Worm (Caenorhabditis elegans) whole organism, midembryonic: ENCODE data around the gene srlf-24.

Experiments used
- T22C8.4 ChIP-seq: fragments of 200-800 bp; sonication (Bioruptor generic); IDR thresholded peaks from 2 replicates; pipeline ENCODE4 v1.3.6; 2022; ENCODE audit warnings: missing genetic modification characterization, missing compliant biosample characterization
- cog-1 ChIP-seq: sonication (generic microtip); optimal IDR thresholded peaks from 2 replicates; lab custom pipeline; 2016; ENCODE audit warnings: missing genetic modification characterization, missing compliant biosample characterization
- flt-1 ChIP-seq: fragments of 200-800 bp; sonication (Bioruptor generic); IDR thresholded peaks from 2 replicates; pipeline ENCODE4 v1.3.6; 2022; ENCODE audit warnings: missing genetic modification characterization, missing compliant biosample characterization
- klf-2 ChIP-seq: fragments of 200-800 bp; sonication (Bioruptor generic); conservative IDR thresholded peaks from 2 replicates; pipeline ENCODE4 v1.3.6; 2022; ENCODE audit warnings: missing genetic modification reagents, missing genetic modification characterization, missing compliant biosample characterization
- med-1 ChIP-seq: sonication (generic microtip); optimal IDR thresholded peaks from 2 replicates; lab custom pipeline; 2017; ENCODE audit warnings: missing genetic modification characterization, mild to moderate bottlenecking, missing compliant biosample characterization, antibody characterized with exemption, missing genetic modification reagents; ENCODE audit not compliant: insufficient read depth
- ref-1 ChIP-seq: fragments of 200-800 bp; sonication (Bioruptor generic); conservative IDR thresholded peaks from 2 replicates; pipeline ENCODE4 v1.3.6; 2022; ENCODE audit warnings: missing genetic modification reagents, missing genetic modification characterization, missing compliant biosample characterization
- tab-1 ChIP-seq: fragments of 200-800 bp; sonication (Bioruptor generic); IDR thresholded peaks from 2 replicates; pipeline ENCODE4 v1.3.6; 2022; ENCODE audit warnings: missing genetic modification characterization, missing compliant biosample characterization
- ztf-23 ChIP-seq: fragments of 200-800 bp; sonication (Bioruptor generic); IDR thresholded peaks from 2 replicates; pipeline ENCODE4 v1.3.6; 2022; ENCODE audit warnings: missing genetic modification reagents, missing genetic modification characterization, missing compliant biosample characterization
- ztf-29 ChIP-seq: fragments of 200-800 bp; sonication (Bioruptor generic); IDR thresholded peaks from 2 replicates; pipeline ENCODE4 v1.3.6; 2022; ENCODE audit warnings: missing genetic modification reagents, missing genetic modification characterization, missing compliant biosample characterization

The srlf-24 gene

DNA sequence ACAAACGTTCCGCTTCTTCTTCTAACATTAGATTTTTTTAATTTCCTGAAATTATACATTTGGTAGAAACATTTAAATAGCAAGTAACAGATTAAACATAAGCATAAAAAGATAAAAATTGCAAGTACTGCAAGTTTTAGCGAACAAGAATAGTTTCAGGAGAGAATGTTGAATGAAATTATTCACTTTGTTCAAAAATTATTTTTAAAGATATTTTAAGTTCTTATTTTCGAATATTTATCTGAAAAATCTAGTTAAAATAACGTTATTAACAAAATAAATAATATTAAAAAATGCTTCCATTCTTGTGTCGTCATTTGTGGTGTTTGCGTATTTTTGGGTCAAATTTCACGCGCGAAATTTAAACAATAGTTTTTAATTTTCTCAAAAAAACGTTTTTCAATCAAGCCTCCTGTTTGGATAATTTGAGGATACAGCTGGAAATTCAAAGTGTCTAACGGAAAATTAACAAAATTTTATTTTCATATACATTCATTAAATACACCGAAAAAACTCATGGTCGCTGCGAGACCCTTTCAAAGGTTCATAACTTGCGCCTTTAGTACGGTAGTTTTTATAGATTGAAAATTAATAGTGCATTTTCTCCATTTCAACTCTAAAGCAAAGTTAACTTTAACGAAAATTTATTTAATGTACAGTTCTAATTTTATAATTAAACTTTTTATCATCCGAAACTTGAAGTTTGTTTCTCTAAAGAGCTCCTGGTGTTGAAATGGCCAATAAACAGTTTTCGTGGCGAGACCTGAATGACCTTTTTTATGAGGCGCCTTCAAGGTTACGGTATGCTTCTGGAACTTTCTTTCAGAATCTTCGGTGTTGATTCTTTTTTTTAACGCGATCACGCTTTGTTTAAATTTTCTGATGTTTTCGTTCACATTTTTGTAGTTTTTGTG is 36.9 kb upstream of the srlf-24 start, which contains the start of gene skih-2:
TSS of gene skih-2 (minus strand) at position 51 of the 914 bp plus-strand sequence.
- no peak for TF ChIP-seq klf-2
- TF ChIP-seq ref-1 (GFP tag; lab: Robert Waterston, UW) = no peak
- TF ChIP-seq ztf-29 (GFP tag; lab: Robert Waterston, UW) = no peak
- TF ChIP-seq flt-1 (GFP tag; lab: Robert Waterston, UW) = no peak
- TF ChIP-seq med-1 (GFP tag; lab: Kevin White, UChicago) = no peak
- no peak for TF ChIP-seq ztf-23 (GFP tag; lab: Robert Waterston, UW)
- no peak for TF ChIP-seq T22C8.4 (GFP tag; lab: Robert Waterston, UW)
- no peak for TF ChIP-seq cog-1
- TF ChIP-seq tab-1 (GFP tag; lab: Robert Waterston, UW) = no peak

ce11 chrIV:11131268-11131667 is 25.6 kb upstream of the srlf-24 start, which contains the start of gene ard-1:
ard-1 (plus strand) TSS chrIV:11131279.
- TF ChIP-seq flt-1 (GFP tag; lab: Robert Waterston, UW) (no peak), klf-2 (no peak), T22C8.4 (GFP tag; lab: Robert Waterston, UW) (no peak), ztf-29 (GFP tag; lab: Robert Waterston, UW) (no peak), ztf-23 (GFP tag; lab: Robert Waterston, UW) (no peak), med-1 (GFP tag; lab: Kevin White, UChicago) (no peak), cog-1 (no peak), tab-1 (GFP tag; lab: Robert Waterston, UW) (no peak), ref-1 (GFP tag; lab: Robert Waterston, UW) (no peak)

DNA sequence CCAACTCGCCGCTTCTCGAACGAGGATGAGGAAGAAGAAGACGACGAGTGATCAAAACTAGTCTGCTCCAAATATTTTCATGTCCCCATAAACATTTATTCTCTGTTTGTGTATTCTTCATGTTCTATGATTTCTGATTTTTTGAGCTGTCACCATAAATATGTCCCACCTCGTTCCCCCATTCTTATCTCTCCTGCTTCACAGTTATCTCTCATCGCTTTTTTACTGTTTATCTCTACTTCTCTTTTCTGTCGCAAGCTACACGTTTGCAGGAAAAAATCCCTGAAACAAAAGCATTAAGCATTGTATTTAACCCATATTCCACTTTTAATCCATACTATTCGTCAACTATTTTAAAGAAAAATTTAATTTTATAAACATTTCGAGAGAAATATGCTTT is 25.1 kb upstream of the srlf-24 start:
- TF ChIP-seq flt-1 (GFP tag; lab: Robert Waterston, UW) (no peak), tab-1 (GFP tag; lab: Robert Waterston, UW) (no peak)

- TF ChIP-seq flt-1 (GFP tag; lab: Robert Waterston, UW) (no peak), ztf-29 (GFP tag; lab: Robert Waterston, UW) (no peak), T22C8.4 (GFP tag; lab: Robert Waterston, UW) (no peak), tab-1 (GFP tag; lab: Robert Waterston, UW) (no peak), klf-2 (no peak), ref-1 (GFP tag; lab: Robert Waterston, UW) (no peak), cog-1 (no peak), ztf-23 (GFP tag; lab: Robert Waterston, UW) (no peak), med-1 (GFP tag; lab: Kevin White, UChicago) (no peak)
These were observed 20.4 kb upstream of the srlf-24 start for ce11 chrIV:11126028-11126427.

ce11 chrIV:11126004-11126027 is 20.2 kb upstream of the srlf-24 start, which contains the start of gene swsn-4:
swsn-4 (plus strand) TSS chrIV:11126024.
- no peak for TF ChIP-seq klf-2
- no peak for TF ChIP-seq ref-1 (GFP tag; lab: Robert Waterston, UW)
- TF ChIP-seq ztf-23 (GFP tag; lab: Robert Waterston, UW) = no peak
- no peak for TF ChIP-seq ztf-29 (GFP tag; lab: Robert Waterston, UW)

- no peak for TF ChIP-seq ztf-29 (GFP tag; lab: Robert Waterston, UW)
- no peak for TF ChIP-seq T22C8.4 (GFP tag; lab: Robert Waterston, UW)
- no peak for TF ChIP-seq ztf-23 (GFP tag; lab: Robert Waterston, UW)
- no peak for TF ChIP-seq flt-1 (GFP tag; lab: Robert Waterston, UW)
- TF ChIP-seq med-1 (GFP tag; lab: Kevin White, UChicago) = no peak
- TF ChIP-seq ref-1 (GFP tag; lab: Robert Waterston, UW) = no peak
- no peak for TF ChIP-seq cog-1
These were observed 20.0 kb upstream of the srlf-24 start for ce11 chrIV:11125604-11126003.

- TF ChIP-seq cog-1 = no peak
- no peak for TF ChIP-seq ztf-23 (GFP tag; lab: Robert Waterston, UW)
- no peak for TF ChIP-seq flt-1 (GFP tag; lab: Robert Waterston, UW)
- TF ChIP-seq klf-2 = no peak
- TF ChIP-seq T22C8.4 (GFP tag; lab: Robert Waterston, UW) = no peak
- TF ChIP-seq med-1 (GFP tag; lab: Kevin White, UChicago) = no peak
- TF ChIP-seq ztf-29 (GFP tag; lab: Robert Waterston, UW) = no peak
- no peak for TF ChIP-seq ref-1 (GFP tag; lab: Robert Waterston, UW)
- no peak for TF ChIP-seq tab-1 (GFP tag; lab: Robert Waterston, UW)
These were observed 19.6 kb upstream of the srlf-24 start for ce11 chrIV:11125200-11125599.

- TF ChIP-seq ztf-29 (GFP tag; lab: Robert Waterston, UW) = no peak
- TF ChIP-seq tab-1 (GFP tag; lab: Robert Waterston, UW) = no peak
- no peak for TF ChIP-seq T22C8.4 (GFP tag; lab: Robert Waterston, UW)
- no peak for TF ChIP-seq klf-2
- no peak for TF ChIP-seq ref-1 (GFP tag; lab: Robert Waterston, UW)
- no peak for TF ChIP-seq cog-1
- no peak for TF ChIP-seq med-1 (GFP tag; lab: Kevin White, UChicago)
- no peak for TF ChIP-seq flt-1 (GFP tag; lab: Robert Waterston, UW)
- no peak for TF ChIP-seq ztf-23 (GFP tag; lab: Robert Waterston, UW)
These were observed 19.1 kb upstream of the srlf-24 start, which contains the start of gene spo-11 for ce11 chrIV:11124674-11125073. spo-11 (minus strand) TSS chrIV:11124862.

DNA sequence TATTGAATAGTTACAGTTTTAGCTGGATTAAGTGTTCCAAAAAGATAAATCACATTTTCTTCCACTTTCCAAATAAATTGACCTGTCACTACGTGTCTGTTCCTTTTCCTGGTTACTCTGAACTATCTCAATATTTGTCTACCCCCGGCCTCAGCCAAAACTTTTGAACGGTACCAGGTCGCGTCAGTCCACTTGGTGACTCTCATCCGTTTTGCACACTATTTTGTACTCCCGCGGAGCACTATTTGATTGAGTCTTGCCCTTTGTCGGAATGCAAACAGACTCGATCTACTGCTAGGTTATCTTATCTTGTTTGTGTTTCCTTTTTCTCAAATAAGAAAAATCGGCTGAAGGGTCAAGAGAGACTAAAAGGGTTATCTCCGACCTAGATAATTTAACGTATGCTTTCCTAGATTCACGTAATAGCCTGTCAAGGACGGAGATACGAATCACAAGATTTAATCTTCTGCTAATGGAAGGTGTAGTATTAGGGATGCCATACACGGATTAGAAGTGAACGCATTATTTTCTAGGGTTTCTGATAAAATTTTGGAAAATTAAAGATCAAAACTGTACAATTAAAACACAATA is 14.4 kb upstream of the srlf-24 start:
- TF ChIP-seq klf-2 (no peak), ztf-23 (GFP tag; lab: Robert Waterston, UW) (0 out of 2 replicates have a peak, but pooled peaks have one; percentile 41), flt-1 (GFP tag; lab: Robert Waterston, UW) (0 out of 2 replicates have a peak, but pooled peaks have one; percentile 56)
